Worm (Caenorhabditis elegans) whole organism, L4 larva: ENCODE results near the gene F46G11.2.

Experiments used
- mep-1 ChIP-seq: fragments of 150-350 bp; sonication (generic microtip); optimal IDR thresholded peaks from 3 replicates; lab custom pipeline; 2014; ENCODE audit warnings: missing biosample characterization, missing genetic modification characterization

The F46G11.2 gene

DNA sequence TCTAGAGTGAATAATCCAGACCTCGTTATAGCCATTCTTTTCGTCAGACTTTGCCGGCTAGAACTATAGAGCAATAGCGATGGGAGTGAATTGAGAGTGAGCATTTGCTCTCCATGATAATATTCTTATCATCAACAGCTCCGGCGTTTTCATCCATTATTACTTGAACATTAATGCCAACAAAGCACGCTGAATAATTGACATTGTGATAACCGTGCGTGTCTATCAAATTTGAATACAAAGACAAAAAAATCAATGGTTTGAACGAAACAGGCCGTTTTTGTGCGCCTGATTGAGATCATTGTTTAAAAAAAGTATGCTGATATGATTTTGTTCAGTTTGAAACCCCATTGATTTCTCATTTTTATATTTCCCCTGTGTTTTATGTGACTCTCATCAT, 51.7 kb downstream of the F46G11.2 start, which contains the start of gene dct-11 (continued):
- peak; percentile 8 for TF ChIP-seq mep-1 (tag; lab: Kevin White, UChicago)
